Fruit fly (Drosophila melanogaster): ENCODE measurements around the gene chp.

The chp gene

DNA sequence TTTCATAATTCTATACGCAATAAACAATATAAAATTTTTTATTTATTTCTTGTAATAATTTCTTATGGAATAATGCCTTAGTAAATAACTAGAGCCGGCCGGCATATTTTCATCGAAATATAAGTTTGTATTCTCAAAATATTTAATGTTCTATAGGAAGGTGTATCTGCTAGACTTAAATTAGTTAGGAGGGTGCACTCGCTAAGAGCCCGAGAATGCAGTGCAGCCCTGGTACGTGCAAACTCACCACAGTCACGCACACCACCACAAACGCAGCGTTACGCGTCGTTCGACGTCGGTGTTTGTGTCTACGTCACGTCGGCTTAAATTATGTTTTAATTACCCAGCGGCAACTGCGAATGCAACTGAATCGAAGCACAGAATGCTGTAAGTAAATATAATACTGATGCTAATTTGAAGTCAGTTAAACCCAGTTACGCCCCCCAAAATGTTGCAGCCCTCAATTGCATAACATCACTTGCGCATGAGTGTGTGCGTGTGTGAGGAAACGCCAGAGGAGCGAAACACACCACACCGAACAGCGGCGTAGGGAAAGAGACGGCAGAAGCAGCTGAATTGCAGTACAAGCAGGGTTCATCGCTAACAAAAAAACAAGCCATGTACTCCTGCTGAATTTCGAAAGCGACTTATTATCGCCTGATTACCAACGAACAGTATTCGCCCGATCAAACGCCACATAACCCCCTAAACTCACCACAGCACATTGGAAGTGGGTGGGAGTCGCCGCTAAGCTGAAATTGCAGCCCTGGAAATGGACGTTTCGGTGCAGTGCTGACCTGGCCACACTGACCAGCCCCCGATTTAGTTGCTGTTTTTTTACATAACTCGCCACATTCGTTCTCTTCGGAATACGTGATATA, 10.2 kb upstream of the chp start, which contains the start of gene CG12054 (continued):
- TF ChIP-seq CG18619 (GFP tag; optimal IDR thresholded peaks at IDR 0.05) (no peak), usp (GFP tag; optimal IDR thresholded peaks at IDR 0.05) (no peak), CG2120 (GFP tag; optimal IDR thresholded peaks at IDR 0.05) (no peak), NC2β (GFP tag; optimal IDR thresholded peaks at IDR 0.05) (no peak), Hand (GFP tag; optimal IDR thresholded peaks at IDR 0.05) (no peak), CG11504 (tag; optimal IDR thresholded peaks at IDR 0.05) (peak; percentile 23), CG4617 (GFP tag; optimal IDR thresholded peaks at IDR 0.05; ENCODE audit: borderline replicate concordance) (peak; percentile 47), CG33557 (GFP tag; optimal IDR thresholded peaks at IDR 0.05) (peak; percentile 15), cato (GFP tag; optimal IDR thresholded peaks at IDR 0.05; ENCODE audit: borderline replicate concordance) (no peak), CG12299 (tag; optimal IDR thresholded peaks at IDR 0.05) (no peak), CG11723 (GFP tag; optimal IDR thresholded peaks at IDR 0.05) (no peak), trem (tag; optimal IDR thresholded peaks at IDR 0.05) (no peak), salm (tag; optimal IDR thresholded peaks at IDR 0.05) (no peak), CG43689 (GFP tag; IDR thresholded peaks at IDR 0.05) (no peak), Gug (GFP tag; IDR thresholded peaks at IDR 0.05) (peak; percentile 3; the same call in 1 of the 4 replicates), ssp (GFP tag; IDR thresholded peaks at IDR 0.05) (no peak), hb (GFP tag; IDR thresholded peaks at IDR 0.05; ENCODE audit: partially characterized antibody) (no peak), al (GFP tag; IDR thresholded peaks at IDR 0.05) (no peak), exex (tag; optimal IDR thresholded peaks at IDR 0.05) (no peak), chm (GFP tag; IDR thresholded peaks at IDR 0.05) (no peak), Sin3A (optimal IDR thresholded peaks at IDR 0.05) (peak; percentile 73), zen2 (GFP tag; IDR thresholded peaks at IDR 0.05; ENCODE audit: partially characterized antibody) (no peak), Asciz (GFP tag; optimal IDR thresholded peaks at IDR 0.05) (no peak), PHDP (tag; optimal IDR thresholded peaks at IDR 0.05) (no peak), HLH54F (GFP tag; optimal IDR thresholded peaks at IDR 0.05) (no peak), sd (tag; optimal IDR thresholded peaks at IDR 0.05) (peak; percentile 59), Nf-YA (GFP tag; IDR thresholded peaks at IDR 0.05) (no peak), Hmx (GFP tag; optimal IDR thresholded peaks at IDR 0.05) (no peak), CG4328 (GFP tag; optimal IDR thresholded peaks at IDR 0.05) (no peak), mam (GFP tag; optimal IDR thresholded peaks at IDR 0.05) (no peak), HLH4C (GFP tag; IDR thresholded peaks at IDR 0.05; ENCODE audit: partially characterized antibody) (no peak)

DNA sequence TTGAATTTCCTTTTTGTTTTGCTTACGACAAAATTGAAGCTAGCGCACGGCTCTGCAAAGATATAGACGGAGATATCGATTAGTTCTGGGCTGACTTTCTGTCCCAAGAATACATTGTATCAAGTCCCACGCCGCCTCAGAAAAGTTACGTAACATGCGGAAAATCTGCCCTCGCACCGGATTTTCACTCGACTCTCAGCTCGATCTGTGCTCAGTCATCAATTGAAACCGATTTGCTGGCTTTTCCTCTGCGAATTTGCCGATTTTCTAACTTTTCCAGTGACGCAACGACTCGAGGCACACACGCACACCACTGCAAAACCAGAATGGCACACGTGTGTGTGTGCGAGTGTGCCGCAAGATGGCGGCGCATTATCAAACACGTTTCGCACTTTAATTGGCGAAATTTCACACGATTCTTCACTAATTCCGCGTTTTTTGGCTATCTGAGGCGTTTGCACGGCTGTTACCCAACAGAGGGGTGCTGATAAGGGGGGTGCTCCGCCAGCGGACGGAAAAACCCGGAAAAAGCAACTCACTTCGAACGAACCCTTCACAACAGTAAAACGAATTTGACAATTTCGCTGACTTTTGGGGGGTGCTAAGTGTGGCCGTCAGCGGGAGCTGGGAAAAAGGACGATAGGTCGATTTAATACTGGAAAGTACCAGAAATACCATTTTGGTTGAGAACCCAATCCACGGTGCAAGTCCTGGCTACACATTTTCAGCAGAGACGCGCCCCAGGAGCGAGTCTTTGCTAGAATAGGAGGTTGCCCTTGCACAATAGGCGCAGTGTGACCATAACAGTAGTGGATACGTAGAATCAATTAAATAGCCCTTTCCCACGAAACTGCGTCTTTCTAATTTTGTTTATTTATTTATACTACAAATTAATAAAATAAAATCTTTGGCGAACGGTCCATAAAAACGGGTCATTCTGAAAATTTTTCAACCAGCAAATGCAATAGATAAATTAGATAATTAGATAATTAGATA, 8.8 kb upstream of the chp start, which contains the start of gene ATPsynC:
ATPsynC (minus strand) TSS at position 634 of the 996 bp plus-strand sequence.
- TF ChIP-seq CG17186 (GFP tag; optimal IDR thresholded peaks at IDR 0.05) (peak; percentile 88), ken (GFP tag; IDR thresholded peaks at IDR 0.05) (no peak), CG31441 (GFP tag; IDR thresholded peaks at IDR 0.05) (no peak), CG3407 (GFP tag; optimal IDR thresholded peaks at IDR 0.05) (no peak), CG30403 (GFP tag; optimal IDR thresholded peaks at IDR 0.05) (no peak), Stat92E (GFP tag; optimal IDR thresholded peaks at IDR 0.05) (peak in 2 of 3 experiments; percentile 75 to 81), inv (GFP tag; IDR thresholded peaks at IDR 0.05; ENCODE audit: partially characterized antibody) (no peak), h (optimal IDR thresholded peaks at IDR 0.05) (no peak), CG7987 (GFP tag; optimal IDR thresholded peaks at IDR 0.05) (peak; percentile 53), hbn (GFP tag; IDR thresholded peaks at IDR 0.05; ENCODE audit: partially characterized antibody) (no peak), CG10431 (GFP tag; optimal IDR thresholded peaks at IDR 0.05) (peak; percentile 54), CG7271 (tag; optimal IDR thresholded peaks at IDR 0.05) (no peak), CG8388 (GFP tag; optimal IDR thresholded peaks at IDR 0.05) (no peak), bbx (GFP tag; IDR thresholded peaks at IDR 0.05; ENCODE audit: partially characterized antibody) (no peak), pnt (GFP tag; optimal IDR thresholded peaks at IDR 0.05) (no peak), CG11398 (GFP tag; optimal IDR thresholded peaks at IDR 0.05) (peak; percentile 61), grau (tag; optimal IDR thresholded peaks at IDR 0.05) (peak; percentile 31)

Data from whole organism, embryonic.